Worm (Caenorhabditis elegans) whole organism, early embryonic: ENCODE measurements around the gene aak-1.
A peak's percentile ranks its signal among the peaks of the same experiment; 100 is the strongest.

Experiments used
- B0310.2 ChIP-seq: sonication (generic microtip); optimal IDR thresholded peaks from 2 replicates; lab custom pipeline; 2016; ENCODE audit warnings: mild to moderate bottlenecking, missing genetic modification characterization, missing compliant biosample characterization
- F13C5.2 ChIP-seq: sonication (generic microtip); optimal IDR thresholded peaks from 2 replicates; lab custom pipeline; 2017; ENCODE audit warnings: mild to moderate bottlenecking, missing genetic modification characterization, inconsistent platforms, missing compliant biosample characterization
- aly-1 ChIP-seq: sonication (generic microtip); optimal IDR thresholded peaks from 2 replicates; lab custom pipeline; 2016; ENCODE audit warnings: missing genetic modification characterization, missing compliant biosample characterization
- ama-1 ChIP-seq: fragments of 150-350 bp; optimal IDR thresholded peaks from 2 replicates; lab custom pipeline; 2014
- ceh-13 ChIP-seq: fragments of 200-800 bp; sonication (Bioruptor generic); optimal IDR thresholded peaks from 2 replicates; lab custom pipeline; 2018; ENCODE audit warnings: mild to moderate bottlenecking, missing genetic modification characterization, missing compliant biosample characterization
- ceh-36 ChIP-seq: sonication (generic microtip); optimal IDR thresholded peaks from 2 replicates; lab custom pipeline; 2016; ENCODE audit warnings: missing genetic modification characterization, inconsistent platforms, missing compliant biosample characterization
- ets-7 ChIP-seq: sonication (generic microtip); optimal IDR thresholded peaks from 2 replicates; lab custom pipeline; 2016; ENCODE audit warnings: missing genotype, missing genetic modification characterization, missing compliant biosample characterization
- flt-1 ChIP-seq: fragments of 200-800 bp; sonication (Bioruptor generic); IDR thresholded peaks from 2 replicates; pipeline ENCODE4 v1.3.6; 2022; ENCODE audit warnings: missing genetic modification characterization, missing compliant biosample characterization
- hmbx-1 ChIP-seq: sonication (generic microtip); optimal IDR thresholded peaks from 2 replicates; lab custom pipeline; 2016; ENCODE audit warnings: mild to moderate bottlenecking, missing genetic modification characterization, missing compliant biosample characterization
- hmg-4 ChIP-seq: fragments of 200-800 bp; sonication (Bioruptor generic); optimal IDR thresholded peaks from 2 replicates; lab custom pipeline; 2018; ENCODE audit warnings: mild to moderate bottlenecking, missing genetic modification characterization, missing compliant biosample characterization
- hnd-1 ChIP-seq: sonication (generic microtip); optimal IDR thresholded peaks from 2 replicates; lab custom pipeline; 2016; ENCODE audit warnings: missing genetic modification characterization, missing compliant biosample characterization
- pes-1 ChIP-seq: fragments of 200-800 bp; sonication (Bioruptor generic); IDR thresholded peaks from 2 replicates; pipeline ENCODE4 v1.3.6; 2022; ENCODE audit warnings: missing genetic modification reagents, missing genetic modification characterization, missing compliant biosample characterization
- scrt-1 ChIP-seq: fragments of 200-800 bp; sonication (Bioruptor generic); IDR thresholded peaks from 2 replicates; pipeline ENCODE4 v1.3.6; 2022; ENCODE audit warnings: missing genetic modification characterization, missing compliant biosample characterization
- sea-1 ChIP-seq: fragments of 200-800 bp; sonication (Bioruptor generic); conservative IDR thresholded peaks from 2 replicates; pipeline ENCODE4 v1.3.6; 2022; ENCODE audit warnings: missing genetic modification characterization, missing compliant biosample characterization
- tbx-11 ChIP-seq: fragments of 200-800 bp; sonication (Bioruptor generic); IDR thresholded peaks from 2 replicates; pipeline ENCODE4 v1.3.6; 2022; ENCODE audit warnings: missing genetic modification characterization, missing compliant biosample characterization
- tbx-37 ChIP-seq: fragments of 200-800 bp; sonication (Bioruptor generic); conservative IDR thresholded peaks from 2 replicates; pipeline ENCODE4 v1.3.6; 2022; ENCODE audit warnings: missing genetic modification reagents, missing genetic modification characterization, missing compliant biosample characterization
- tra-4 ChIP-seq: sonication (generic microtip); optimal IDR thresholded peaks from 2 replicates; lab custom pipeline; 2017; ENCODE audit warnings: missing genetic modification characterization, missing compliant biosample characterization

The aak-1 gene

ce11 chrIII:8761040-8761654 lies at the start of gene aak-1:
TSS of gene aak-1 (minus strand) at chrIII:8761090.
- TF ChIP-seq B0310.2 (tag; lab: Kevin White, UChicago), result no peak
- TF ChIP-seq pes-1 (GFP tag; lab: Robert Waterston, UW), result no peak
- no peak for TF ChIP-seq ama-1

ce11 chrIII:8809245-8809971 lies 48.5 kb upstream of the aak-1 start, which contains the start of gene prx-19:
TSS of gene prx-19 (minus strand) at chrIII:8809295.
- TF ChIP-seq aly-1 (tag; lab: Kevin White, UChicago), result no peak
- no peak for TF ChIP-seq pes-1 (GFP tag; lab: Robert Waterston, UW)
- no peak for TF ChIP-seq tbx-37 (GFP tag; lab: Robert Waterston, UW)
- no peak for TF ChIP-seq tra-4
- no peak for TF ChIP-seq ceh-36 (tag; lab: Kevin White, UChicago)
- TF ChIP-seq B0310.2 (tag; lab: Kevin White, UChicago), result no peak
- no peak for TF ChIP-seq ets-7
- no peak for TF ChIP-seq ama-1
- no peak for TF ChIP-seq ceh-13 (GFP tag; lab: Kevin White, UChicago)
- no peak for TF ChIP-seq tbx-11 (GFP tag; lab: Robert Waterston, UW)
- TF ChIP-seq scrt-1, result no peak
- TF ChIP-seq hnd-1 (tag; lab: Kevin White, UChicago), result no peak
- no peak for TF ChIP-seq F13C5.2 (tag; lab: Kevin White, UChicago)
- TF ChIP-seq sea-1 (GFP tag; lab: Robert Waterston, UW), result no peak
- no peak for TF ChIP-seq hmbx-1 (tag; lab: Kevin White, UChicago)
- TF ChIP-seq flt-1 (GFP tag; lab: Robert Waterston, UW), result no peak

ce11 chrIII:8807246-8807645 lies 46.4 kb upstream of the aak-1 start, which contains the start of gene F54F2.7:
TSS of gene F54F2.7 (minus strand) at chrIII:8807346.
- TF ChIP-seq aly-1 (tag; lab: Kevin White, UChicago) (no peak), hnd-1 (tag; lab: Kevin White, UChicago) (no peak), ceh-36 (tag; lab: Kevin White, UChicago) (no peak), hmbx-1 (tag; lab: Kevin White, UChicago) (no peak), tra-4 (no peak), pes-1 (GFP tag; lab: Robert Waterston, UW) (no peak), ceh-13 (GFP tag; lab: Kevin White, UChicago) (no peak), flt-1 (GFP tag; lab: Robert Waterston, UW) (no peak), scrt-1 (no peak), hmg-4 (GFP tag; lab: Kevin White, UChicago) (no peak), tbx-37 (GFP tag; lab: Robert Waterston, UW) (no peak), ama-1 (no peak), B0310.2 (tag; lab: Kevin White, UChicago) (no peak), tbx-11 (GFP tag; lab: Robert Waterston, UW) (no peak), ets-7 (no peak), sea-1 (GFP tag; lab: Robert Waterston, UW) (no peak), F13C5.2 (tag; lab: Kevin White, UChicago) (no peak)

- TF ChIP-seq tbx-11 (GFP tag; lab: Robert Waterston, UW) (no peak), F13C5.2 (tag; lab: Kevin White, UChicago) (no peak), hnd-1 (tag; lab: Kevin White, UChicago) (no peak), pes-1 (GFP tag; lab: Robert Waterston, UW) (no peak), aly-1 (tag; lab: Kevin White, UChicago) (no peak), tra-4 (no peak), scrt-1 (no peak), ama-1 (no peak)
These were observed 44.9 kb upstream of the aak-1 start for ce11 chrIII:8805815-8806214.

- TF ChIP-seq flt-1 (GFP tag; lab: Robert Waterston, UW), result peak; percentile 51
- TF ChIP-seq aly-1 (tag; lab: Kevin White, UChicago), result peak; percentile 56
- peak; percentile 61 for TF ChIP-seq pes-1 (GFP tag; lab: Robert Waterston, UW)
- TF ChIP-seq tbx-37 (GFP tag; lab: Robert Waterston, UW), result 0 out of 2 replicates have a peak, but pooled peaks have one; percentile 23
- peak; percentile 85 for TF ChIP-seq hmg-4 (GFP tag; lab: Kevin White, UChicago)
- 0 out of 2 replicates have a peak, but pooled peaks have one; percentile 15 for TF ChIP-seq scrt-1
- no peak for TF ChIP-seq hmbx-1 (tag; lab: Kevin White, UChicago)
- no peak for TF ChIP-seq hnd-1 (tag; lab: Kevin White, UChicago)
These were observed 41.3 kb upstream of the aak-1 start for ce11 chrIII:8801864-8802818.

DNA sequence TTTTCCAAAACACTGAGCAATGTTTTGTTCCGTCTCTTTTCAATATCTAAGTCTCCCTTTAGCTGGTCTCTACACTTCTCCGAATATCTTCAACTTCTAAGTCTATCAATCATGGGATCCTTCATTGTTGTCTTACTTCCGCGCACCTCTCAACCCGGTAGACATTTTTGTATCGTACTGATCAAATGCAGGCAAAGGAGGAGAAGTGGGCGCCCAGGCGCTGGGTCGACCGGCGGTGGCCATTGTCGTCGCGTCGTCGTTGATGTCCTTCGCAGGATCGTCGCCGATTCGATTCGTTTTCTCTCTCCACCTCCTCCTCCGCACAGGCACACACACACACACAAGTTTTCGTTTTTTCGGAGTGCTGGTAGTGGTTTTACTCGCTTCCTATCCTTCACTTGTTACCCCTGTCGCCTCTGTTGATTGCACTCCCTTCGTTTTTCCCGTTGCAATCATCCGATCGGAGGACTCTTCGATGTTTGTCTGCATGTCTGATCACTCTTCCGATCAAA lies 40.5 kb upstream of the aak-1 start:
- TF ChIP-seq sea-1 (GFP tag; lab: Robert Waterston, UW) (peak; percentile 29; the same call in 1 of the 2 replicates), scrt-1 (no peak), B0310.2 (tag; lab: Kevin White, UChicago) (no peak), ceh-36 (tag; lab: Kevin White, UChicago) (no peak), ama-1 (no peak), tbx-11 (GFP tag; lab: Robert Waterston, UW) (0 out of 2 replicates have a peak, but pooled peaks have one; percentile 22), hmbx-1 (tag; lab: Kevin White, UChicago) (no peak), hmg-4 (GFP tag; lab: Kevin White, UChicago) (no peak), flt-1 (GFP tag; lab: Robert Waterston, UW) (no peak), F13C5.2 (tag; lab: Kevin White, UChicago) (no peak), tra-4 (no peak)
